Worm (Caenorhabditis elegans): ENCODE measurements around the gene ndua-7.

ndua-7 gene

DNA sequence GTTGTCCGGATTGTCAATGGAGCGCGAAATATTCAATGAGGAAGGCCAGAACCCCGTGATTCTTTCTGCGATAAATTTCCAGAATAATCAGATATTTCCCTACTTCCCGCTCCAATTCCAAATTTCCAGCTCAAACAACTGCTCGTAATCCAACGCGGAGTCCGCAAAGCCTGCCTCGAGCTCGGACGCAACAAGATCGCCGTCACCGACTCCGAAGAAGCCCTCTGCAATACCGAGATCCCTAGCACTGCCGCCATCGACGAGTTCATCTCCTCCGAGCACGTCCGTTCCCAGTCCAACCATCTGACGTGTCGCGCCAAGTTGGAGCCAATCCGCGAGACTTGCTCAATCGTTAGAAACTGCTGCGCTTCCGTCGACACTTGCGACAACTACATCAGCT, 9.3 kb downstream of the ndua-7 start:
- no peak for TF ChIP-seq nhr-232 (tag; optimal IDR thresholded peaks at IDR 0.05)
- TF ChIP-seq ceh-30 (tag; optimal IDR thresholded peaks at IDR 0.05) = no peak
- no peak for TF ChIP-seq mec-3 (tag; optimal IDR thresholded peaks at IDR 0.05; ENCODE audit: borderline replicate concordance)
- no peak for TF ChIP-seq sox-2 (GFP tag; IDR thresholded peaks at IDR 0.05)
- TF ChIP-seq ttx-3 (tag; optimal IDR thresholded peaks at IDR 0.05) = no peak
- TF ChIP-seq odd-2 (tag; optimal IDR thresholded peaks at IDR 0.05) = no peak
- TF ChIP-seq madf-2 (tag; optimal IDR thresholded peaks at IDR 0.05) = no peak
- TF ChIP-seq K02D7.2 (tag; optimal IDR thresholded peaks at IDR 0.05) = no peak
- no peak for TF ChIP-seq dmd-4 (tag; optimal IDR thresholded peaks at IDR 0.05; ENCODE audit: borderline replicate concordance)
- TF ChIP-seq K09A11.1 (tag; optimal IDR thresholded peaks at IDR 0.05; ENCODE audit: insufficient read depth) = no peak

DNA sequence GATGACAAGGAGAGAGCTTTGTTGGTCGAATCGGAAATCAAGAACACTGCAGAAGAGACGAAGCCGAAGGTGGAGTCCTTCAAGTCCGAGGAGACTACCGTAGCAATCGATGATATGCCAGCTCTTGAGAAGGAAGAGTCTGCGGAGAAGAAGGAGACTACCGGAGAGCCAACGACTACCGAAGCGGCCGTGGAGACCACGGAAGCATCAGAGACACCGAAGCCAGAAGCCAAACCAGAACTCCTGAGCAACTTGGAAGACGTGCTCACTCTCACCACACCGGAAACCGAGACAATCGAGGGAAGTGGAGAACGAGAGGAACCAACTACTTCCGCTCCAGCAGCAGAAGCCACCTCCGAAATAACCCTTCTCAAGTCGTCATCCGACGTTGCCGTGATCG, 10.3 kb downstream of the ndua-7 start:
- TF ChIP-seq ceh-24 (tag; optimal IDR thresholded peaks at IDR 0.05) = no peak
- TF ChIP-seq hlh-15 (tag; optimal IDR thresholded peaks at IDR 0.05) = no peak
- TF ChIP-seq C08G9.2 (tag; optimal IDR thresholded peaks at IDR 0.05) = no peak
- TF ChIP-seq lin-11 (tag; optimal IDR thresholded peaks at IDR 0.05) = no peak
- TF ChIP-seq odd-2 (tag; optimal IDR thresholded peaks at IDR 0.05) = no peak
- no peak for TF ChIP-seq T23F11.4 (GFP tag; optimal IDR thresholded peaks at IDR 0.05)
- no peak for TF ChIP-seq hlh-8 (tag; optimal IDR thresholded peaks at IDR 0.05)
- no peak for TF ChIP-seq sox-2 (GFP tag; IDR thresholded peaks at IDR 0.05)
- no peak for TF ChIP-seq pax-1 (tag; optimal IDR thresholded peaks at IDR 0.05)
- no peak for TF ChIP-seq fkh-6 (tag; optimal IDR thresholded peaks at IDR 0.05)
- no peak for TF ChIP-seq tbx-7 (tag; optimal IDR thresholded peaks at IDR 0.05)

DNA sequence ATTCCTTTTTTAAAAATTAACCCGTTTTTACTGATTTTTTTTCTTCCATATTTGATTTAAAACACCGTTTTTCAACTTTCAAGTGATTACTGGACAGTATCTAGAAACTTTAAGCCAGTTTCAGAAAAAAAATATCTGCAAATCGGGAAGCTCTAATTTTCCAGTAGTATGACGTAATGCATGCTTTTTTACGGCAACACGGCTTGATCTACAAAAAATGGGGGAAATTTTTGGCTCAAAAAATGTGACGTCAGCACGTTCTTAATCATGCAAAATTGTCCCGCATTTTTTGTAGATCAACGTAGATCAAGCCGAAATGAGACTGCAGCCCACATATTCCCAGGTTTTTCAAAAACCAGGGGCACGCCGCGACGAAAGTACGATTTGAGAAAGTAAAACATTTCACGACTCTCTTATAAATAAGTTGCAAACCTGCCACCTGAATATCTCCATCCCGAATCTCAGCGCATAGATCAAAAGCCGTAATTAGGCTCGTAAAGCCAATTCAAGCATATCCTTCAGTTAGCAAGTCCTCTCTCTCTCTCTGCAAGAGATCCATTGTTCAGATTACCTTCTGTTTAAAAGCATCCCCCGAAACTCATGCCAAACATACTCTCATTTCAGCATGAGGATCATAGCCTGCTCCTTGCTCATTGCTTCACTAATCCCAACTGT, 12.5 kb downstream of the ndua-7 start, which contains the start of gene E01G4.6:
E01G4.6 (plus strand) TSS at position 625 of the 675 bp plus-strand sequence.
- TF ChIP-seq ceh-22 (tag; optimal IDR thresholded peaks at IDR 0.05) = no peak
- TF ChIP-seq mec-3 (tag; optimal IDR thresholded peaks at IDR 0.05; ENCODE audit: borderline replicate concordance) = no peak
- no peak for TF ChIP-seq gmeb-2 (tag; optimal IDR thresholded peaks at IDR 0.05)
- TF ChIP-seq hlh-15 (tag; optimal IDR thresholded peaks at IDR 0.05) = no peak
- TF ChIP-seq pax-1 (tag; optimal IDR thresholded peaks at IDR 0.05) = no peak
- TF ChIP-seq unc-42 (tag; optimal IDR thresholded peaks at IDR 0.05) = no peak

DNA sequence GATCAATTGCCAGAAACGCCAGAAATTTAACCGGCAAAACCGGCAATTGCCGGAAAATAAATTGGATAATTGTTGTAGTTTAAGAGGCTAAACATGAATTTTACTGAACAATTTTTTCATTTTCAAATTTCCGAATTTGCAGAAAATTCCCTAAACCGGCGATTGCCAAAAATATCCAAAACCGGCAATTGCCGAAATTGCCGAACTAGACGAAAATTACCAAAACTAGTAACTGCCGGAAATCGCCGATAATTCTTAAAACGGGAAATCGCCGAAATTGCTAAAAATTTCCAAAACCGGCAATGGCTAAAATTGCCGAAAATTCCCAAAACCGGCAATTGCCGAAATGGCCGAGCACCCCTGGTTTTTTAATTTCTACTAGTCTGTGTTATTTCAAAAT, 15.0 kb downstream of the ndua-7 start:
- no peak for TF ChIP-seq ceh-24 (tag; optimal IDR thresholded peaks at IDR 0.05)

DNA sequence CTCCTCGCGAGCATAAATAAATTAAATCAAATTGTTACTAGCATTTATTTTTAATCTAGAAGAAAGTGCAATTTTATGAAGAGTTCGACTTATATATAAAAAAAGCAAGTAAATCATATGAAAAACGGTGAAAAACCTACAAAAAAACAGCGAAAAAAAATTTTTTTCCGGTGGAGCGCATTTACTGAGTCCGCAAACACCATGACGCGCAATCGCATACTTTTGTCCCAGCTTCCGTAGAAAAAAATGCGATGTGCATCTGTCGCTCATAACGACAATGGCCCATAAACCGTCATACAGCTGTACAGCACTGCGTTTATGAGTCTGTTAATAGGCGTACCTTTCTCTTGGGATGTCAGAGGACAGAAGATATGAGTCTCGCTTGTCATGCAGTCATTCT, 17.2 kb downstream of the ndua-7 start:
- TF ChIP-seq fkh-10 (GFP tag; optimal IDR thresholded peaks at IDR 0.05) (no peak), tbx-7 (tag; optimal IDR thresholded peaks at IDR 0.05) (no peak), ets-4 (tag; optimal IDR thresholded peaks at IDR 0.05) (no peak), unc-3 (GFP tag; conservative IDR thresholded peaks at IDR 0.05) (no peak), unc-3 (tag; optimal IDR thresholded peaks at IDR 0.05) (no peak), pat-9 (tag; optimal IDR thresholded peaks at IDR 0.05) (no peak), ahr-1 (tag; optimal IDR thresholded peaks at IDR 0.05) (no peak), ceh-14 (tag; optimal IDR thresholded peaks at IDR 0.05) (no peak), ztf-16 (tag; optimal IDR thresholded peaks at IDR 0.05) (no peak), hlh-8 (tag; optimal IDR thresholded peaks at IDR 0.05) (no peak), K09A11.1 (tag; optimal IDR thresholded peaks at IDR 0.05; ENCODE audit: insufficient read depth) (no peak), zip-5 (tag; optimal IDR thresholded peaks at IDR 0.05) (no peak), ceh-19 (GFP tag; optimal IDR thresholded peaks at IDR 0.05) (no peak), elt-2 (tag; optimal IDR thresholded peaks at IDR 0.05) (peak; percentile 9), sox-4 (tag; optimal IDR thresholded peaks at IDR 0.05) (no peak), ceh-31 (tag; optimal IDR thresholded peaks at IDR 0.05) (peak; percentile 11)
